Worm (Caenorhabditis elegans) whole organism, L2 larva: ENCODE results near the gene sfxn-1.1.

ENCODE experiments used
- C34F6.9 ChIP-seq: fragments of 150-350 bp; optimal IDR thresholded peaks from 2 replicates; lab custom pipeline; 2014; ENCODE audit warnings: missing biosample characterization, missing genetic modification characterization
- F13H6.1 ChIP-seq: sonication (generic microtip); optimal IDR thresholded peaks from 2 replicates; lab custom pipeline; 2016; ENCODE audit warnings: missing genetic modification characterization, missing compliant biosample characterization
- R02D3.7 ChIP-seq: fragments of 150-350 bp; optimal IDR thresholded peaks from 2 replicates; lab custom pipeline; 2014; ENCODE audit warnings: missing biosample characterization, missing genetic modification characterization
- alr-1 ChIP-seq: fragments of 150-350 bp; optimal IDR thresholded peaks from 2 replicates; lab custom pipeline; 2014; ENCODE audit warnings: missing biosample characterization, missing genetic modification characterization
- aly-2 ChIP-seq: fragments of 150-350 bp; optimal IDR thresholded peaks from 2 replicates; lab custom pipeline; 2014; ENCODE audit warnings: missing biosample characterization, missing genetic modification characterization
- ama-1 ChIP-seq: fragments of 150-350 bp; optimal IDR thresholded peaks from 2 replicates; lab custom pipeline; 2018; ENCODE audit warnings: inconsistent platforms
- ceh-16 ChIP-seq: fragments of 150-350 bp; optimal IDR thresholded peaks from 2 replicates; lab custom pipeline; 2014; ENCODE audit warnings: missing biosample characterization, missing genetic modification characterization
- ceh-82 ChIP-seq: fragments of 150-350 bp; optimal IDR thresholded peaks from 2 replicates; lab custom pipeline; 2014; ENCODE audit warnings: missing biosample characterization, missing genetic modification characterization
- crh-2 ChIP-seq: sonication (generic microtip); optimal IDR thresholded peaks from 2 replicates; lab custom pipeline; 2017; ENCODE audit warnings: missing biosample characterization, missing genetic modification characterization
- elt-1 ChIP-seq: fragments of 150-350 bp; optimal IDR thresholded peaks from 2 replicates; lab custom pipeline; 2014; ENCODE audit warnings: missing biosample characterization, missing genetic modification characterization
- elt-3 ChIP-seq: sonication (generic microtip); optimal IDR thresholded peaks from 2 replicates; lab custom pipeline; 2017; ENCODE audit warnings: missing biosample characterization, missing genetic modification characterization
- fos-1 ChIP-seq: fragments of 150-350 bp; optimal IDR thresholded peaks from 2 replicates; lab custom pipeline; 2014; ENCODE audit warnings: missing biosample characterization, missing genetic modification characterization
- gmeb-1 ChIP-seq: fragments of 150-350 bp; optimal IDR thresholded peaks from 2 replicates; lab custom pipeline; 2014; ENCODE audit warnings: missing biosample characterization, missing genetic modification characterization
- lin-11 ChIP-seq: fragments of 150-350 bp; sonication (generic microtip); optimal IDR thresholded peaks from 2 replicates; lab custom pipeline; 2014; ENCODE audit warnings: missing biosample characterization, missing genetic modification characterization, inconsistent platforms, mixed read lengths
- lin-39 ChIP-seq: fragments of 150-350 bp; optimal IDR thresholded peaks from 2 replicates; lab custom pipeline; 2014; ENCODE audit warnings: missing biosample characterization, missing genetic modification reagents, missing genetic modification characterization
- lsy-2 ChIP-seq, 2 experiments: fragments of 150-350 bp in 1 of 2; sonication (generic microtip) in 1 of 2; optimal IDR thresholded peaks; 2 replicates each; lab custom pipeline; 2014 to 2017; ENCODE audit warnings: missing biosample characterization in 2 of 2, missing genetic modification characterization in 2 of 2
- mdl-1 ChIP-seq, 2 experiments: fragments of 150-350 bp in 1 of 2; sonication (generic microtip) in 1 of 2; optimal IDR thresholded peaks; 2 replicates each; lab custom pipeline; 2017; ENCODE audit warnings: missing biosample characterization in 2 of 2, missing genetic modification characterization in 2 of 2
- nhr-10 ChIP-seq: sonication (generic microtip); optimal IDR thresholded peaks from 2 replicates; lab custom pipeline; 2017; ENCODE audit warnings: missing biosample characterization, missing genetic modification characterization
- nhr-129 ChIP-seq: fragments of 150-350 bp; optimal IDR thresholded peaks from 2 replicates; lab custom pipeline; 2014; ENCODE audit warnings: missing biosample characterization, missing genetic modification characterization
- nhr-21 ChIP-seq: fragments of 150-350 bp; optimal IDR thresholded peaks from 2 replicates; lab custom pipeline; 2014; ENCODE audit warnings: missing biosample characterization, missing genetic modification characterization
- nhr-23 ChIP-seq: fragments of 150-350 bp; optimal IDR thresholded peaks from 2 replicates; lab custom pipeline; 2014; ENCODE audit warnings: missing biosample characterization, missing genetic modification reagents, missing genetic modification characterization
- nhr-25 ChIP-seq: fragments of 150-350 bp; sonication (generic microtip); optimal IDR thresholded peaks from 3 replicates; lab custom pipeline; 2014; ENCODE audit warnings: missing biosample characterization, missing genetic modification characterization
- nhr-6 ChIP-seq: fragments of 150-350 bp; optimal IDR thresholded peaks from 2 replicates; lab custom pipeline; 2014; ENCODE audit warnings: missing biosample characterization, missing genetic modification characterization
- sem-4 ChIP-seq: fragments of 150-350 bp; optimal IDR thresholded peaks from 2 replicates; lab custom pipeline; 2014; ENCODE audit warnings: missing biosample characterization, missing genetic modification reagents, missing genetic modification characterization
- skn-1 ChIP-seq: sonication (generic microtip); optimal IDR thresholded peaks from 2 replicates; lab custom pipeline; 2017; ENCODE audit warnings: missing biosample characterization, missing genetic modification characterization
- sma-3 ChIP-seq: sonication (generic microtip); optimal IDR thresholded peaks from 2 replicates; lab custom pipeline; 2016; ENCODE audit warnings: missing genetic modification reagents, missing genetic modification characterization, missing compliant biosample characterization
- sma-9 ChIP-seq, 2 experiments: fragments of 150-350 bp in 1 of 2; sonication (generic microtip) in 1 of 2; optimal IDR thresholded peaks; 2 replicates each; lab custom pipeline; 2014 to 2016; ENCODE audit warnings: missing genetic modification characterization in 2 of 2, mild to moderate bottlenecking in 1 of 2, missing biosample characterization in 1 of 2, missing compliant biosample characterization in 1 of 2, missing genetic modification reagents in 1 of 2, moderate library complexity in 1 of 2
- unc-39 ChIP-seq: fragments of 150-350 bp; optimal IDR thresholded peaks from 2 replicates; lab custom pipeline; 2014; ENCODE audit warnings: missing biosample characterization, missing genetic modification characterization
- unc-55 ChIP-seq: fragments of 150-350 bp; sonication (generic microtip); optimal IDR thresholded peaks from 3 replicates; lab custom pipeline; 2014; ENCODE audit warnings: missing biosample characterization, missing genetic modification reagents, missing genetic modification characterization
- zag-1 ChIP-seq: fragments of 150-350 bp; optimal IDR thresholded peaks from 2 replicates; lab custom pipeline; 2014; ENCODE audit warnings: missing biosample characterization, missing genetic modification characterization
- ztf-1 ChIP-seq: fragments of 200-800 bp; sonication (Bioruptor generic); conservative IDR thresholded peaks from 2 replicates; pipeline ENCODE4 v1.3.6; 2022; ENCODE audit warnings: missing genetic modification characterization, missing compliant biosample characterization
- ztf-11 ChIP-seq: sonication (generic microtip); optimal IDR thresholded peaks from 2 replicates; lab custom pipeline; 2017; ENCODE audit warnings: missing biosample characterization, missing genetic modification characterization
- ztf-4 ChIP-seq: fragments of 150-350 bp; optimal IDR thresholded peaks from 2 replicates; lab custom pipeline; 2014; ENCODE audit warnings: missing biosample characterization, missing genetic modification characterization

Gene sfxn-1.1

DNA sequence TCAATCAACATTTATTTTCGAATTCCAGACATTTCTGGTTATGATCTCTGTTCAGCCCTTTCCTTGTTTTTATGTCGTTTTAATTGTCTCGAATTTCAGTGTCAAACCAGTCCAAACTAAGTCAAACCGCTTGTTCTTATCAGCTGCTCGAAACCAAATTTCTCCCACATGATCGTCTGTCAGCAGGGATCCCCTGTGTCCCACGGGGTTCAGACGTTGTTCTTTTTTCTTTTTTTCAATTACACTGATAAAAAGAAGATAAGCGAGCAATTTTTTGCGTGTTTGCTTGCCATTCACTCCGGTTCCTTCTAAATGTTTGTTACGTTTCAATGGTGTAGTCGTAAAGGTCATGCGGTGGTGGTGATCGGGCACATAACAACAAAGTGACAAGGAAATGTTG lies 16.7 kb downstream of the sfxn-1.1 start:
- TF ChIP-seq crh-2 (tag; lab: Kevin White, UChicago), result peak; percentile 63
- no peak for TF ChIP-seq aly-2
- peak; percentile 8 for TF ChIP-seq sma-3 (GFP tag; lab: Kevin White, UChicago)
- no peak for TF ChIP-seq nhr-129 (tag; lab: Kevin White, UChicago)
- no peak for TF ChIP-seq ztf-1 (GFP tag; lab: Robert Waterston, UW)
- no peak for TF ChIP-seq nhr-23 (tag; lab: Kevin White, UChicago)
- no peak for TF ChIP-seq lin-39
- no peak for TF ChIP-seq alr-1 (tag; lab: Kevin White, UChicago)
- no peak for TF ChIP-seq nhr-6 (tag; lab: Kevin White, UChicago)
- TF ChIP-seq nhr-25 (tag; lab: Kevin White, UChicago), result no peak
- no peak for TF ChIP-seq lsy-2 (tag; optimal IDR thresholded peaks at IDR 0.05; lab: Kevin White, UChicago)
- TF ChIP-seq ztf-4 (tag; lab: Kevin White, UChicago), result no peak
- no peak for TF ChIP-seq unc-39 (tag; lab: Kevin White, UChicago)
- peak; percentile 46 for TF ChIP-seq gmeb-1
- TF ChIP-seq sma-9 (GFP tag; optimal IDR thresholded peaks at IDR 0.05; lab: Kevin White, UChicago), result peak; percentile 78
- no peak for TF ChIP-seq sma-9 (tag; optimal IDR thresholded peaks at IDR 0.05; lab: Kevin White, UChicago)
- TF ChIP-seq sem-4 (tag; lab: Kevin White, UChicago), result no peak
- TF ChIP-seq fos-1 (tag; lab: Kevin White, UChicago), result no peak
- TF ChIP-seq F13H6.1, result peak; percentile 72
- TF ChIP-seq, all 48 proteins: peak for 5

DNA sequence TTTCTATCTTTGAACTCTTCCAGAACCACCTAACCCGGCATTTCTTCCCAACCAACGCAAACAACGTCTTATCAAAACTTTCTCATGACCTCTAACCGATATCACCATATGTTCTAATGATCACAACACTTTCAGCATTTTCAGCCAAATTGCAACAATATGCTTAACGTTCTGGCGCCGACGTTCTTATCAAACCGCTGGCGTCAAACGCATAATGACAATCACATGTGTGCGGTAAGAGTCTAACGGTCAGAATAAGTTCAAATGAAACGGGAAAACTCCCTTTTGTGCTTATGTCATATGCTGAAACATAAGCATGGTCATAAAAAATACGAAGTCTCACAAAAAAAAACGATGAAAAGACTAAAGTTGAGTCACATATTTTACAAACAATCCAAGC lies 17.8 kb downstream of the sfxn-1.1 start:
- TF ChIP-seq gmeb-1, result peak; percentile 46
- TF ChIP-seq sma-3 (GFP tag; lab: Kevin White, UChicago), result peak; percentile 49
- TF ChIP-seq crh-2 (tag; lab: Kevin White, UChicago), result peak; percentile 66
- TF ChIP-seq mdl-1 (tag; optimal IDR thresholded peaks at IDR 0.05; lab: Kevin White, UChicago), result peak in 1 of 2 experiments; percentile 63
- peak; percentile 78 for TF ChIP-seq F13H6.1
- TF ChIP-seq elt-1, result no peak
- no peak for TF ChIP-seq ceh-16 (tag; lab: Kevin White, UChicago)
- no peak for TF ChIP-seq ztf-4 (tag; lab: Kevin White, UChicago)
- TF ChIP-seq sma-9 (GFP tag; optimal IDR thresholded peaks at IDR 0.05; lab: Kevin White, UChicago), result peak; percentile 92
- TF ChIP-seq sma-9 (tag; optimal IDR thresholded peaks at IDR 0.05; lab: Kevin White, UChicago), result no peak
- peak; percentile 7 for TF ChIP-seq nhr-129 (tag; lab: Kevin White, UChicago)
- no peak for TF ChIP-seq nhr-10 (tag; lab: Kevin White, UChicago)
- no peak for TF ChIP-seq ztf-11 (tag; lab: Kevin White, UChicago)
- peak; percentile 78 for TF ChIP-seq fos-1 (tag; lab: Kevin White, UChicago)

DNA sequence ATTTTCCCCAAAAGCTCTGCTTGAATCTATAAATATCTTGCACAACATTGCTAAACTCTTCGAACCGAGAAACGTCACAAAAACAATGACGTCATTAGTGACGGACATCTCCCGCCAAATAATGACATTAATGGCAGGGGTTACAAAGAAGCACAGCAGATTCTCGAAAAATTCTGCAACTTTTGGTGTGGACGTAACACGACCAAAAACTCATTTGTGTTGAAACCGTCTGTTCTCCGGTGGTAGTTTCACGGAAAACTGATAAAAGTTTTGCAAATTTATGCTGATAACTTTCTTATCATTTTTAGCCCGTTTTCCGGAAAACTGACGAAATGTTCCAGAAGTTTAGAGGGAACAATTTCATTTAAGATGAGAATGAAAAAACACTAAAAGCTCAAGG lies 20.1 kb downstream of the sfxn-1.1 start:
- TF ChIP-seq gmeb-1, result peak; percentile 23
- TF ChIP-seq R02D3.7 (tag; lab: Kevin White, UChicago), result no peak
- peak; percentile 13 for TF ChIP-seq sma-9 (GFP tag; optimal IDR thresholded peaks at IDR 0.05; lab: Kevin White, UChicago)
- no peak for TF ChIP-seq sma-9 (tag; optimal IDR thresholded peaks at IDR 0.05; lab: Kevin White, UChicago)
- TF ChIP-seq F13H6.1, result no peak
- no peak for TF ChIP-seq elt-3
- no peak for TF ChIP-seq ama-1 (lab: Kevin White, UChicago)
- TF ChIP-seq fos-1 (tag; lab: Kevin White, UChicago), result peak; percentile 38
- TF ChIP-seq, all 48 proteins: peak for 3

DNA sequence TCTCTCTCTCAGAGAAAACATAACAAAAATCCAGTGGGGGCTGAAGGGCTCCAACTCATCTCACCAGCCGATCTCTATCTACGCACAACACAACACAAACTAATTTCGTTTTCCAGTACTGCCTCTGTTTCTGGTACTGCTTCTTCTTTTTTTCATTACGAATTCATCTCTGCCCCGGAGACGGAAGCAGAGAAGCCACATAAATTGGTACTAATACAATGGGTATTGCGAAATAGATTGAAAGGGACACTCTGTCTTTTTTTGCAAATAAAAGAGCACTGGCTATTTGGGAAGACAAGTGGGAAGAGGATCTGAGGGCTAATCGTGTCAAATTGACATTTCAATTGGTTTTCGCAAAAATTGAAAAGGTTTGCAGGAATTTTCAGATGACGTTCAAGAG lies 21.4 kb downstream of the sfxn-1.1 start:
- peak; percentile 43 for TF ChIP-seq crh-2 (tag; lab: Kevin White, UChicago)
- TF ChIP-seq nhr-21 (tag; lab: Kevin White, UChicago), result no peak
- peak; percentile 41 for TF ChIP-seq sem-4 (tag; lab: Kevin White, UChicago)
- no peak for TF ChIP-seq ceh-82 (tag; lab: Kevin White, UChicago)
- TF ChIP-seq R02D3.7 (tag; lab: Kevin White, UChicago), result no peak
- TF ChIP-seq lin-11 (tag; lab: Kevin White, UChicago), result no peak
- TF ChIP-seq C34F6.9, result peak; percentile 40
- TF ChIP-seq unc-55 (GFP tag; lab: Kevin White, UChicago), result peak; percentile 67
- peak; percentile 29 for TF ChIP-seq sma-9 (GFP tag; optimal IDR thresholded peaks at IDR 0.05; lab: Kevin White, UChicago)
- TF ChIP-seq sma-9 (tag; optimal IDR thresholded peaks at IDR 0.05; lab: Kevin White, UChicago), result no peak
- peak; percentile 29 for TF ChIP-seq zag-1 (tag; lab: Kevin White, UChicago)
- TF ChIP-seq nhr-129 (tag; lab: Kevin White, UChicago), result peak; percentile 25
- no peak for TF ChIP-seq skn-1 (tag; lab: Kevin White, UChicago)
- peak in 1 of 2 experiments; percentile 34 for TF ChIP-seq lsy-2 (tag; optimal IDR thresholded peaks at IDR 0.05; lab: Kevin White, UChicago)
